Fruit fly (Drosophila melanogaster): ENCODE data around the gene mth.

mth gene

dm6 chr3L:377222-378071, 30.7 kb upstream of the mth start (continued):
- TF ChIP-seq CG11085 (GFP tag; IDR thresholded peaks at IDR 0.05) (peak; percentile 69), wek (GFP tag; optimal IDR thresholded peaks at IDR 0.05) (peak; percentile 34), CG3407 (GFP tag; optimal IDR thresholded peaks at IDR 0.05) (peak; percentile 85), CG10267 (tag; optimal IDR thresholded peaks at IDR 0.05) (peak; percentile 88), CG14965 (GFP tag; optimal IDR thresholded peaks at IDR 0.05; ENCODE audit: borderline replicate concordance) (no peak), CG14860 (GFP tag; IDR thresholded peaks at IDR 0.05; ENCODE audit: partially characterized antibody) (0 out of 3 replicates have a peak, but pooled peaks have one; percentile 3), CG15269 (tag; optimal IDR thresholded peaks at IDR 0.05) (peak; percentile 93), CG7963 (GFP tag; IDR thresholded peaks at IDR 0.05; ENCODE audit: partially characterized antibody) (no peak), CG4707 (GFP tag; optimal IDR thresholded peaks at IDR 0.05) (peak; percentile 70), CG17568 (GFP tag; optimal IDR thresholded peaks at IDR 0.05) (peak; percentile 98), stwl (tag; optimal IDR thresholded peaks at IDR 0.05) (no peak), Trl (optimal IDR thresholded peaks at IDR 0.05) (peak in 1 of 2 experiments; percentile 46), Trl (GFP tag; optimal IDR thresholded peaks at IDR 0.05) (no peak), row (GFP tag; IDR thresholded peaks at IDR 0.05) (peak; percentile 73; the same call in 2 of the 3 replicates), eyg (GFP tag; optimal IDR thresholded peaks at IDR 0.05) (no peak), Usf (GFP tag; optimal IDR thresholded peaks at IDR 0.05) (peak; percentile 75), Kr (GFP tag; optimal IDR thresholded peaks at IDR 0.05) (no peak), Nf-YB (GFP tag; optimal IDR thresholded peaks at IDR 0.05) (no peak), gt (GFP tag; IDR thresholded peaks at IDR 0.05) (no peak), CG10431 (GFP tag; optimal IDR thresholded peaks at IDR 0.05) (peak; percentile 87), CG15011 (GFP tag; optimal IDR thresholded peaks at IDR 0.05) (peak; percentile 83), HLH4C (GFP tag; IDR thresholded peaks at IDR 0.05; ENCODE audit: partially characterized antibody) (no peak), CG14050 (GFP tag; IDR thresholded peaks at IDR 0.05) (peak; percentile 77), CG8359 (GFP tag; optimal IDR thresholded peaks at IDR 0.05; ENCODE audit: borderline replicate concordance) (peak; percentile 88), vvl (GFP tag; IDR thresholded peaks at IDR 0.05) (peak; percentile 46; the same call in 1 of the 2 replicates), CG14441 (GFP tag; IDR thresholded peaks at IDR 0.05) (peak; percentile 63; the same call in 1 of the 2 replicates), CG10366 (GFP tag; IDR thresholded peaks at IDR 0.05) (peak; percentile 71), Sox102F (GFP tag; optimal IDR thresholded peaks at IDR 0.05) (peak; percentile 89), CG4854 (GFP tag; optimal IDR thresholded peaks at IDR 0.05) (peak; percentile 18), fd64A (GFP tag; optimal IDR thresholded peaks at IDR 0.05) (peak; percentile 6), Hr51 (GFP tag; optimal IDR thresholded peaks at IDR 0.05) (peak; percentile 26 to 93), CG14014 (GFP tag; IDR thresholded peaks at IDR 0.05) (peak; percentile 84), slou (GFP tag; optimal IDR thresholded peaks at IDR 0.05) (peak; percentile 44), Myb (GFP tag; optimal IDR thresholded peaks at IDR 0.05) (no peak), tup (GFP tag; optimal IDR thresholded peaks at IDR 0.05) (peak; percentile 57), CG32767 (GFP tag; IDR thresholded peaks at IDR 0.05) (peak; percentile 72), MBD-R2 (GFP tag; IDR thresholded peaks at IDR 0.05) (peak; percentile 48; the same call in 1 of the 2 replicates), Vsx1 (GFP tag; optimal IDR thresholded peaks at IDR 0.05) (peak; percentile 89), CG7786 (GFP tag; optimal IDR thresholded peaks at IDR 0.05) (no peak), CG18476 (GFP tag; optimal IDR thresholded peaks at IDR 0.05) (peak; percentile 79), cato (GFP tag; optimal IDR thresholded peaks at IDR 0.05; ENCODE audit: borderline replicate concordance) (peak; percentile 52), Mrtf (GFP tag; IDR thresholded peaks at IDR 0.05) (peak; percentile 38; the same call in 1 of the 3 replicates), dmrt11E (tag; optimal IDR thresholded peaks at IDR 0.05) (peak; percentile 94), CG15479 (GFP tag; optimal IDR thresholded peaks at IDR 0.05) (no peak), CG11247 (GFP tag; IDR thresholded peaks at IDR 0.05) (peak; percentile 55; the same call in 1 of the 2 replicates), CG10543 (GFP tag; optimal IDR thresholded peaks at IDR 0.05) (peak; percentile 92), ac (GFP tag; optimal IDR thresholded peaks at IDR 0.05) (peak; percentile 87)
